Fruit fly (Drosophila melanogaster): Measurements from ENCODE around the gene karr.
"Not testable (repeated sequence)": the region's sequence is repeated elsewhere in the genome, so short reads cannot be mapped to it uniquely, and the experiment has no call there.

karr gene

DNA sequence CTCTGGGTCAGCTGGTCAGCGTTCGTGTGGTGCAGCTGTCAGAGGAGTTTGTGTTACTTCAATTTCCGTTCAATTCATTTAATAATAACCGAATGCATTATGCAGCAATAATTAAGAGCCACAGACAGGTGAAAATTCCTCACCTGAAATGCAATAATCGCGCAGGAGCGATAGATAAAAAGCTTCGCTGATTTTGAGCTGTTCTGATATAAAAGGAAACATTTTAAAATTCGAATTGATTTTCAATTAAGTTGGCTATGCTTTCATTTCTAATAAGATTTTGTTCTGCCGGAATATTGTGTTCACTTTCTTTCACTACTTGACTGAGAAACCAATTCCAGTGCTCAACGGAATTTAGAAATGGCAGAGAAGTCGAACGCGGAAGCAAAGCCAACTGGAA is 29.1 kb upstream of the karr start, which contains the start of gene CG42583:
CG42583 (plus strand) TSS at position 301 of the 400 bp plus-strand sequence.
- TF ChIP-seq CG9876 (GFP tag; optimal IDR thresholded peaks at IDR 0.05) (no peak), CG10959 (GFP tag; IDR thresholded peaks at IDR 0.05) (no peak), Taf1 (GFP tag; IDR thresholded peaks at IDR 0.05) (no peak), CG11560 (tag; IDR thresholded peaks at IDR 0.05) (no peak), CG6175 (GFP tag; IDR thresholded peaks at IDR 0.05) (no peak), lilli (GFP tag; optimal IDR thresholded peaks at IDR 0.05) (no peak), tna (GFP tag; IDR thresholded peaks at IDR 0.05; ENCODE audit: partially characterized antibody) (no peak)

dm6 chrX:20133432-20133831 is 23.1 kb upstream of the karr start, which contains the start of gene CG15322:
Gene CG15322, plus strand, starts transcription at chrX:20133579.
- TF ChIP-seq Myb (GFP tag; optimal IDR thresholded peaks at IDR 0.05) (no peak), Hmx (GFP tag; optimal IDR thresholded peaks at IDR 0.05) (no peak), CG8290 (GFP tag; optimal IDR thresholded peaks at IDR 0.05) (no peak), CG8290 (tag; optimal IDR thresholded peaks at IDR 0.05) (no peak), CG12299 (tag; optimal IDR thresholded peaks at IDR 0.05) (no peak), CG1792 (GFP tag; optimal IDR thresholded peaks at IDR 0.05) (no peak), CG8359 (GFP tag; optimal IDR thresholded peaks at IDR 0.05; ENCODE audit: borderline replicate concordance) (peak; percentile 98), Ets65A (GFP tag) (peak; percentile 41)

DNA sequence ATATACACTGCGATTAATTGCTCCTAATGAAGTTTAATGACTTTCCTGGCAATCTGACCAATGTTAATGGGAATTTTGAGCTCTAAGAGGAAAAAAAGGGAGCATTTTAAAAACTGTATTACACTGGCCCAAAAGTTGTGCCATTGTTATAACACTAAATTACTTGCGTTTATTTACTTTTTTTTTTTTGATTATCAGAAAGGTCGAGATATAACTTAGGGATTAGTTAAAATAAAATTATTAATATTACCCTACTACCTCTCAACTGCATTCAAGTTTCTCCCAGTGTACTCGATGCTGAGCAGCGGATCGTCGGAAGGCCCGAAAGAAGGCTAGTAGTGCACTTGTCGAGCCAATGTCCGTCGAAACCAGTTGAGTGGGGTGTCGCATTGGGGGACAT is 20.1 kb upstream of the karr start:
- TF ChIP-seq Drgx (GFP tag; IDR thresholded peaks at IDR 0.05) (peak; percentile 58), prd (optimal IDR thresholded peaks at IDR 0.05) (no peak), prd (GFP tag; IDR thresholded peaks at IDR 0.05) (0 out of 3 replicates have a peak, but pooled peaks have one; percentile 36), fd3F (GFP tag; optimal IDR thresholded peaks at IDR 0.05) (no peak)

DNA sequence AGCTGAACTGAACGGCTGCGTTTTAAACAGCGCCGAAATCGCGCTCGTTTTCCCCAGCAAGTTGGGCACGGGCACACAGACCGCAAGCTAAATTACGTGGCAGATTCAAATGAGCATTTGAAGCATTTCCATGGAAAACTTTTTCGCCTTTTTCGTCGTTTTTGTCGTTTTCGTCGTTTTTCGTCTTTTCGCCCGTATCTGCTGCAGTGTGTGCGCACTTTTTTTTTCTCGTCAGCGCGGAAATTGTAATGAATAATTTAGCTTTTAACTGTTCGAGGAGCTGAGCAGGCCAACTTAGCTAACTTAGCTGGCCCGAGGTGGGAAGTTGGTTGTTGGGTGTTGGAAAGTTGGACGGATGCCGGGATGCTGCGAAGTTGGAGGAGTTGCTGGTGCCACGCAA is 19.2 kb upstream of the karr start:
- TF ChIP-seq CG8359 (GFP tag; optimal IDR thresholded peaks at IDR 0.05; ENCODE audit: borderline replicate concordance): peak; percentile 78
- TF ChIP-seq Nf-YB (GFP tag; optimal IDR thresholded peaks at IDR 0.05): no peak
- no peak for TF ChIP-seq Hsf (GFP tag; optimal IDR thresholded peaks at IDR 0.05)
- no peak for TF ChIP-seq B-H1 (GFP tag; IDR thresholded peaks at IDR 0.05)
- TF ChIP-seq hth (optimal IDR thresholded peaks at IDR 0.05): no peak

dm6 chrX:20122153-20122552 is 11.8 kb upstream of the karr start, which contains the start of gene CG34331:
Gene CG34331, plus strand, starts transcription at chrX:20122453.
- TF ChIP-seq NC2α (GFP tag; optimal IDR thresholded peaks at IDR 0.05) (no peak), Ptx1 (GFP tag; IDR thresholded peaks at IDR 0.05) (no peak), HLH4C (GFP tag; IDR thresholded peaks at IDR 0.05; ENCODE audit: partially characterized antibody) (0 out of 3 replicates have a peak, but pooled peaks have one; percentile 4)

DNA sequence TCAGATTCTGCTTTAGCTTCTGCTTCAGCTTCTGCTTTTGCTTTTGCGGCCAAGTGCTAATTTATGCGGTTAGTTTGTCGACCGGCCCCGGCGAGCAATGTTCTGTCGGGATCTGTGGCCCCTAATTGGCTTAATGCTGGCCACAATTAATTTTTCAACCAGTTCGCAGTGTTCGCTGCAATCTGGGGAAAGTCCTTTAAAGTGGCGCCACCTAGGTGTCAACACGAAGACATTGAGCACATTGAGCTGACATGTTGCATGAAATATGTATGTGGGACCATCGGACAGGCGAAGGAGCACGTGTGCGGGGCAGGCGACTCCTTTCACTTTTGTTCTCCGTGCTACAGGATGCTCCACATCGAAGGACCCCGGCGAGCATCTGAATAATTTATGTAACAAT is 5.4 kb downstream of the karr start:
- TF ChIP-seq CG13624 (GFP tag; optimal IDR thresholded peaks at IDR 0.05) (no peak), Dip2 (GFP tag; IDR thresholded peaks at IDR 0.05) (peak; percentile 53), CTCF (GFP tag; optimal IDR thresholded peaks at IDR 0.05) (peak; percentile 72), Mes4 (GFP tag; optimal IDR thresholded peaks at IDR 0.05) (no peak)

DNA sequence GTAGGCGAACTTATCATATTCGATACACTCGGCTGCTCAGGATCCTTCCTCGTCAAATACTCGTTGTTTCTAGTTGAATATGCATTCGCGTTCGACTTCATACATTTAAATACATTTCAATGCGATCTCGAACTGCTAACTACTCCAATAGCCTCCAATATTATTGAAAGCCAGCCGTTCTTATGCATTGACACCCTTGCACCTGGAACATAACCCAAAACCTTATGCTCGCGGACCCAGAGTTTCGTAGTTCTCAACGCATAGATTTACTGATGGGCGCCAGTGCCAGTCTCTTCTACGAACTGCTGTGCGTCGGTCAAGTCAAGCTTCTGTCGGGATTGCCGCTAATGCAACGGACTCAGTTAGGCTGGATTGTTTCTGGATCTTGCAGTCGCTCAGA is 14.0 kb downstream of the karr start, which contains the start of gene CG42581:
CG42581 (minus strand) TSS at position 101 of the 400 bp plus-strand sequence.
- not testable (repeated sequence) for TF ChIP-seq sna (GFP tag; IDR thresholded peaks at IDR 0.05; ENCODE audit: partially characterized antibody); HmgZ (tag; optimal IDR thresholded peaks at IDR 0.05); YL-1 (GFP tag; optimal IDR thresholded peaks at IDR 0.05)

Data from whole organism, embryonic.